Worm (Caenorhabditis elegans) whole organism, young adult: ENCODE results near the gene T25G12.6.

ENCODE experiments used
- B0035.1 ChIP-seq: sonication (generic microtip); optimal IDR thresholded peaks from 2 replicates; lab custom pipeline; 2016; ENCODE audit warnings: missing genetic modification characterization, mild to moderate bottlenecking, missing compliant biosample characterization, missing genotype, missing genetic modification reagents
- B0336.3 ChIP-seq: fragments of 200-800 bp; sonication (Bioruptor generic); IDR thresholded peaks from 2 replicates; pipeline ENCODE4 v1.3.6; 2022; ENCODE audit warnings: missing genetic modification characterization, missing compliant biosample characterization
- C06A6.2 ChIP-seq: fragments of 200-800 bp; sonication (Bioruptor generic); conservative IDR thresholded peaks from 2 replicates; pipeline ENCODE4 v1.3.6; 2022; ENCODE audit warnings: missing genetic modification characterization, missing compliant biosample characterization
- F22D6.2 ChIP-seq: sonication (generic microtip); optimal IDR thresholded peaks from 2 replicates; lab custom pipeline; 2016; ENCODE audit warnings: mild to moderate bottlenecking, missing genetic modification characterization, missing compliant biosample characterization
- F52B5.7 ChIP-seq: sonication (generic microtip); optimal IDR thresholded peaks from 2 replicates; lab custom pipeline; 2016; ENCODE audit warnings: mild to moderate bottlenecking, missing genetic modification characterization, missing compliant biosample characterization
- F57A8.1 ChIP-seq: fragments of 200-800 bp; sonication (Bioruptor generic); optimal IDR thresholded peaks from 2 replicates; lab custom pipeline; 2018; ENCODE audit warnings: mild to moderate bottlenecking, missing genetic modification characterization, moderate library complexity, missing compliant biosample characterization
- F57C9.4 ChIP-seq: sonication (generic microtip); optimal IDR thresholded peaks from 2 replicates; lab custom pipeline; 2017; ENCODE audit warnings: mild to moderate bottlenecking, missing genetic modification characterization, missing compliant biosample characterization
- K11D2.4 ChIP-seq: fragments of 200-800 bp; sonication (Bioruptor generic); IDR thresholded peaks from 2 replicates; pipeline ENCODE4 v1.3.6; 2022; ENCODE audit warnings: missing genetic modification reagents, missing genetic modification characterization, missing compliant biosample characterization
- T07F8.4 ChIP-seq: sonication (generic microtip); optimal IDR thresholded peaks from 2 replicates; lab custom pipeline; 2016; ENCODE audit warnings: mild to moderate bottlenecking, missing genetic modification characterization, moderate library complexity, missing compliant biosample characterization
- aptf-2 ChIP-seq: fragments of 200-800 bp; sonication (Bioruptor generic); conservative IDR thresholded peaks from 2 replicates; pipeline ENCODE4 v1.3.6; 2022; ENCODE audit warnings: missing genetic modification reagents, missing genetic modification characterization, missing compliant biosample characterization
- aptf-3 ChIP-seq: fragments of 200-800 bp; sonication (Bioruptor generic); IDR thresholded peaks from 2 replicates; pipeline ENCODE4 v1.3.6; 2022; ENCODE audit warnings: missing genetic modification characterization, missing compliant biosample characterization
- attf-3 ChIP-seq: fragments of 200-800 bp; sonication (Bioruptor generic); conservative IDR thresholded peaks from 2 replicates; pipeline ENCODE4 v1.3.6; 2022; ENCODE audit warnings: missing genetic modification reagents, missing genetic modification characterization, missing compliant biosample characterization
- cebp-1 ChIP-seq, 2 experiments: fragments of 200-800 bp in 1 of 2; sonication (Bioruptor generic) in 1 of 2; sonication (generic microtip) in 1 of 2; IDR thresholded peaks in 1 of 2; optimal IDR thresholded peaks in 1 of 2; 2 replicates each; pipeline versions ENCODE4 v1.3.6 to Lab custom; 2017 to 2022; ENCODE audit warnings: missing compliant biosample characterization in 2 of 2, missing genetic modification characterization in 2 of 2, mild to moderate bottlenecking in 1 of 2, missing genetic modification reagents in 1 of 2, moderate library complexity in 1 of 2
- ceh-100 ChIP-seq: fragments of 200-800 bp; sonication (Bioruptor generic); IDR thresholded peaks from 2 replicates; pipeline ENCODE4 v1.3.6; 2022; ENCODE audit warnings: missing genetic modification reagents, missing genetic modification characterization, missing compliant biosample characterization
- ceh-27 ChIP-seq: fragments of 200-800 bp; sonication (Bioruptor generic); optimal IDR thresholded peaks from 2 replicates; lab custom pipeline; 2018; ENCODE audit warnings: mild to moderate bottlenecking, missing genetic modification characterization, moderate library complexity, missing compliant biosample characterization
- chd-7 ChIP-seq: sonication (generic microtip); optimal IDR thresholded peaks from 2 replicates; lab custom pipeline; 2016; ENCODE audit warnings: mild to moderate bottlenecking, missing genetic modification characterization, moderate library complexity, missing compliant biosample characterization
- die-1 ChIP-seq: sonication (generic microtip); optimal IDR thresholded peaks from 2 replicates; lab custom pipeline; 2016; ENCODE audit warnings: missing genotype, mild to moderate bottlenecking, missing genetic modification characterization, missing compliant biosample characterization
- dpff-1 ChIP-seq: sonication (generic microtip); optimal IDR thresholded peaks from 2 replicates; lab custom pipeline; 2017; ENCODE audit warnings: mild to moderate bottlenecking, missing genetic modification characterization, missing compliant biosample characterization
- ets-4 ChIP-seq: fragments of 200-800 bp; sonication (Bioruptor generic); optimal IDR thresholded peaks from 2 replicates; lab custom pipeline; 2018; ENCODE audit warnings: mild to moderate bottlenecking, missing genetic modification characterization, missing compliant biosample characterization
- him-1 ChIP-seq: sonication (generic microtip); optimal IDR thresholded peaks from 2 replicates; lab custom pipeline; 2016; ENCODE audit warnings: missing genotype, missing genetic modification reagents, missing genetic modification characterization, missing compliant biosample characterization
- hrde-1 ChIP-seq: sonication (generic microtip); optimal IDR thresholded peaks from 2 replicates; lab custom pipeline; 2016; ENCODE audit warnings: missing genetic modification characterization, mild to moderate bottlenecking, missing compliant biosample characterization, moderate library complexity, missing genotype, missing genetic modification reagents, borderline replicate concordance
- lin-26 ChIP-seq: fragments of 200-800 bp; sonication (Bioruptor generic); IDR thresholded peaks from 2 replicates; pipeline ENCODE4 v1.3.6; 2022; ENCODE audit warnings: missing genetic modification reagents, missing genetic modification characterization, missing compliant biosample characterization
- lsy-27 ChIP-seq: sonication (generic microtip); optimal IDR thresholded peaks from 2 replicates; lab custom pipeline; 2017; ENCODE audit warnings: missing genetic modification characterization, mild to moderate bottlenecking, missing compliant biosample characterization, antibody characterized with exemption, missing genotype, borderline replicate concordance; ENCODE audit not compliant: insufficient read depth
- madf-10 ChIP-seq: sonication (generic microtip); optimal IDR thresholded peaks from 2 replicates; lab custom pipeline; 2016; ENCODE audit warnings: mild to moderate bottlenecking, missing genetic modification characterization, missing compliant biosample characterization
- madf-3 ChIP-seq: fragments of 200-800 bp; sonication (Bioruptor generic); IDR thresholded peaks from 2 replicates; pipeline ENCODE4 v1.3.6; 2022; ENCODE audit warnings: missing genetic modification reagents, missing genetic modification characterization, missing compliant biosample characterization
- mxl-1 ChIP-seq: sonication (generic microtip); optimal IDR thresholded peaks from 2 replicates; lab custom pipeline; 2016; ENCODE audit warnings: missing genetic modification characterization, missing compliant biosample characterization
- nhr-179 ChIP-seq: sonication (generic microtip); optimal IDR thresholded peaks from 2 replicates; lab custom pipeline; 2016; ENCODE audit warnings: mild to moderate bottlenecking, missing genetic modification characterization, missing compliant biosample characterization
- nhr-27 ChIP-seq: fragments of 200-800 bp; sonication (Bioruptor generic); optimal IDR thresholded peaks from 2 replicates; lab custom pipeline; 2018; ENCODE audit warnings: mild to moderate bottlenecking, missing genetic modification characterization, moderate library complexity, missing compliant biosample characterization
- rec-8 ChIP-seq, 2 experiments: sonication (generic microtip); optimal IDR thresholded peaks; 2 replicates each; lab custom pipeline; 2016; ENCODE audit warnings: mild to moderate bottlenecking in 2 of 2, missing genetic modification characterization in 2 of 2, missing genetic modification reagents in 2 of 2, missing genotype in 2 of 2, missing biosample characterization in 1 of 2, missing compliant biosample characterization in 1 of 2, moderate library complexity in 1 of 2
- repo-1 ChIP-seq: sonication (generic microtip); optimal IDR thresholded peaks from 2 replicates; lab custom pipeline; 2017; ENCODE audit warnings: mild to moderate bottlenecking, missing genetic modification characterization, missing compliant biosample characterization
- sea-2 ChIP-seq: fragments of 200-800 bp; sonication (Bioruptor generic); IDR thresholded peaks from 2 replicates; pipeline ENCODE4 v1.3.6; 2022; ENCODE audit warnings: missing genetic modification characterization, missing compliant biosample characterization
- tlf-1 ChIP-seq: fragments of 200-800 bp; sonication (Bioruptor generic); optimal IDR thresholded peaks from 2 replicates; lab custom pipeline; 2018; ENCODE audit warnings: mild to moderate bottlenecking, missing genetic modification characterization, missing compliant biosample characterization
- unc-130 ChIP-seq: sonication (generic microtip); optimal IDR thresholded peaks from 2 replicates; lab custom pipeline; 2016; ENCODE audit warnings: missing genetic modification reagents, missing genetic modification characterization, missing compliant biosample characterization
- xnd-1 ChIP-seq: sonication (generic microtip); optimal IDR thresholded peaks from 2 replicates; lab custom pipeline; 2016; ENCODE audit warnings: missing genotype, missing genetic modification reagents, missing genetic modification characterization, missing compliant biosample characterization
- zfh-2 ChIP-seq: fragments of 200-800 bp; sonication (Bioruptor generic); conservative IDR thresholded peaks from 2 replicates; pipeline ENCODE4 v1.3.6; 2022; ENCODE audit warnings: missing genetic modification reagents, missing genetic modification characterization, missing compliant biosample characterization
- ztf-18 ChIP-seq: sonication (generic microtip); optimal IDR thresholded peaks from 2 replicates; lab custom pipeline; 2016; ENCODE audit warnings: missing genotype, mild to moderate bottlenecking, missing genetic modification characterization, missing compliant biosample characterization
- ztf-3 ChIP-seq: fragments of 200-800 bp; sonication (Bioruptor generic); optimal IDR thresholded peaks from 2 replicates; lab custom pipeline; 2018; ENCODE audit warnings: mild to moderate bottlenecking, missing genetic modification characterization, missing compliant biosample characterization
- ztf-6 ChIP-seq: fragments of 200-800 bp; sonication (Bioruptor generic); IDR thresholded peaks from 2 replicates; pipeline ENCODE4 v1.3.6; 2022; ENCODE audit warnings: missing genetic modification reagents, missing genetic modification characterization, missing compliant biosample characterization

Gene T25G12.6

DNA sequence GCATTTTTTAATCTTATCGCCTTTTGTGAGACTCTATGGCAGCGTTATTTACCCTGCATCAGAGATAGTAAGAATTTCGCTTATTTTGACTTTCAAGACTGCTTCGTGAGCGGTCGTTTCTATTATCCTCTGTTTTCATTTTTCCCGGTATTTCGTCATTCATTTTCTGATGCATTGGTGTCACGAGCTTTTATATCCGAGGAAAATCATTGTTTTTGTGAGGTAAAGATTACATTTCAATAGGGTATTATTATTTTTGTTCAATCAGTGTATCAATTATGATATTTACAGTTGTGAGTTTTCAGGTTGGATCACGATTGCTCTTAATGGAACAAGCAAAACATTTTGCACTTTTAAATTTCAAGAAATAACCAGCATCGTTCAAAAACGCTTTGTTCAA, 17.3 kb upstream of the T25G12.6 start:
- TF ChIP-seq ztf-6 (GFP tag; lab: Robert Waterston, UW): no peak
- no peak for TF ChIP-seq lin-26 (GFP tag; lab: Robert Waterston, UW)
- no peak for TF ChIP-seq ceh-27
- TF ChIP-seq C06A6.2 (GFP tag; lab: Robert Waterston, UW): no peak
- TF ChIP-seq ceh-100: no peak
- TF ChIP-seq tlf-1 (GFP tag; lab: Kevin White, UChicago): no peak
- no peak for TF ChIP-seq nhr-27 (tag; lab: Kevin White, UChicago)
- TF ChIP-seq zfh-2 (GFP tag; lab: Robert Waterston, UW): no peak
- TF ChIP-seq unc-130 (GFP tag; lab: Kevin White, UChicago): no peak
- TF ChIP-seq dpff-1 (tag; lab: Kevin White, UChicago): no peak
- TF ChIP-seq F22D6.2 (tag; lab: Kevin White, UChicago): no peak
- TF ChIP-seq aptf-3 (GFP tag; lab: Robert Waterston, UW): no peak
- no peak for TF ChIP-seq F52B5.7
- TF ChIP-seq ztf-18 (tag; lab: Kevin White, UChicago): no peak
- no peak for TF ChIP-seq ztf-3
- TF ChIP-seq sea-2 (GFP tag; lab: Robert Waterston, UW): no peak

DNA sequence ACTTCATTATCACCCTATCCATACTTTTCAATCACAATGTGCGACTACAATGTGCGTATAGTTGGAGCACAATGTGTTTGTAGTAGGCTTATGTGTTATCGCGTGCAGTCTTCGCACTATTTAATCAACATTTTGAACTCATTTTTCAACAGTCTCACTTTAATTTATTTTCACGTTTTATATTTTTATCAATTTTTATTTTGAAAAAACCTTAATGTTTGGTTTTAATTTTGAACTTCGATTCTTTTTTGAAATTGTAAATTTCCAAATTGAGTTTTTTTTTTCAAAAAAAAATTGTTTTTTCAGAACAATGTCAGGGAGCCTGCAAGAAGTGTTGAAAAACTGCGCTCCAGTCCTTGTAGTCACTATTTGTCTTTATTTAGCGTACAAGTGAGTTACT, 13.0 kb upstream of the T25G12.6 start, which contains the start of gene T25G12.13:
T25G12.13 (plus strand) TSS at position 301 of the 400 bp plus-strand sequence.
- no peak for TF ChIP-seq B0336.3
- no peak for TF ChIP-seq T07F8.4
- no peak for TF ChIP-seq ztf-6 (GFP tag; lab: Robert Waterston, UW)
- no peak for TF ChIP-seq madf-10 (tag; lab: Kevin White, UChicago)
- TF ChIP-seq die-1: no peak
- TF ChIP-seq aptf-2 (GFP tag; lab: Robert Waterston, UW): no peak
- no peak for TF ChIP-seq cebp-1 (GFP tag; IDR thresholded peaks at IDR 0.05; lab: Robert Waterston, UW)
- TF ChIP-seq cebp-1 (tag; optimal IDR thresholded peaks at IDR 0.05; lab: Kevin White, UChicago): no peak
- TF ChIP-seq K11D2.4 (GFP tag; lab: Robert Waterston, UW): no peak
- TF ChIP-seq rec-8 (tag; optimal IDR thresholded peaks at IDR 0.05; lab: Kevin White, UChicago): no peak

DNA sequence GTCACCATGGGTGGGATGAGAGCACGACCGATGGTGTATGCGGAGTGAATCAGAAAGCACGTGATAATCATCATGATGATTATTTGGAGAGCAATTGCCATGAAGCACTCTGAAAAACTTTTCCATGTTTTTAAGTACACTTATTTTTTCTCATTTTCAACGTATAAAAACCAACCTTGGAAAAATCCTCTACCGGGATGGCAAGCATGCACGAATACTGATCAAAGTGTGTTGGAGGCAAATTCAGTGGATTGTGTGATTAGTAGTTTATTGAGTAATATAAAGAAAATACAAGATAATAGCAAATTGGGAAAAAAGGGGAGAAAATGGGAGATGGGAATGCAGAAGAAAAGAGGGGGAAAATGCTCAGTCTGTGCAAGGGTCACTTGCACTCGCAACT, 7.4 kb upstream of the T25G12.6 start, which contains the start of gene T25G12.11:
T25G12.11 (minus strand) TSS at position 101 of the 400 bp plus-strand sequence.
- TF ChIP-seq K11D2.4 (GFP tag; lab: Robert Waterston, UW) (no peak), F57A8.1 (GFP tag; lab: Kevin White, UChicago) (no peak), chd-7 (tag; lab: Kevin White, UChicago) (no peak), ztf-18 (tag; lab: Kevin White, UChicago) (no peak), repo-1 (tag; lab: Kevin White, UChicago) (no peak), him-1 (tag; lab: Kevin White, UChicago) (no peak), F57C9.4 (tag; lab: Kevin White, UChicago) (no peak), xnd-1 (tag; lab: Kevin White, UChicago) (no peak), lsy-27 (tag; lab: Kevin White, UChicago) (no peak), nhr-179 (tag; lab: Kevin White, UChicago) (no peak), attf-3 (GFP tag; lab: Robert Waterston, UW) (no peak), B0336.3 (no peak), B0035.1 (tag; lab: Kevin White, UChicago) (no peak), ets-4 (GFP tag; lab: Kevin White, UChicago) (no peak), madf-3 (GFP tag; lab: Robert Waterston, UW) (no peak), nhr-27 (tag; lab: Kevin White, UChicago) (no peak), mxl-1 (tag; lab: Kevin White, UChicago) (no peak), hrde-1 (tag; lab: Kevin White, UChicago) (no peak)
